Fruit fly (Drosophila melanogaster) whole organism, wandering third instar larva: ENCODE measurements around the gene Zip71B.
A peak's percentile ranks its signal among the peaks of the same experiment; 100 is the strongest.

Source experiments
- Abd-B ChIP-seq: fragments of >200 bp; optimal IDR thresholded peaks from 2 replicates; lab custom pipeline; 2017; ENCODE audit warnings: missing biosample characterization, missing genetic modification characterization
- CG9705 ChIP-seq: fragments of 200-800 bp; sonication (Bioruptor generic); optimal IDR thresholded peaks from 2 replicates; lab custom pipeline; 2018; ENCODE audit warnings: missing biosample characterization, mild to moderate bottlenecking, missing genetic modification characterization
- CrebA ChIP-seq: fragments of 200-800 bp; sonication (Bioruptor generic); optimal IDR thresholded peaks from 2 replicates; lab custom pipeline; 2016; ENCODE audit warnings: missing biosample characterization, mild to moderate bottlenecking, missing genetic modification characterization, borderline replicate concordance
- Dfd ChIP-seq: fragments of >200 bp; optimal IDR thresholded peaks from 2 replicates; lab custom pipeline; 2017; ENCODE audit warnings: missing biosample characterization, missing genetic modification characterization
- Dif ChIP-seq: fragments of 200-275, 200-300 bp; sonication (Bioruptor generic); optimal IDR thresholded peaks from 2 replicates; lab custom pipeline; 2018; ENCODE audit warnings: missing biosample characterization, missing genetic modification characterization; ENCODE audit not compliant: partially characterized antibody
- HLH106 ChIP-seq: fragments of 200-800 bp; optimal IDR thresholded peaks from 3 replicates; lab custom pipeline; 2019; ENCODE audit warnings: missing biosample characterization, mild to moderate bottlenecking, missing genetic modification characterization, moderate library complexity
- Hnf4 ChIP-seq: fragments of 200-800 bp; sonication (Bioruptor generic); optimal IDR thresholded peaks from 2 replicates; lab custom pipeline; 2016; ENCODE audit warnings: missing biosample characterization, mild to moderate bottlenecking, missing genetic modification characterization
- Hr78 ChIP-seq: fragments of >200 bp; optimal IDR thresholded peaks from 2 replicates; lab custom pipeline; 2017; ENCODE audit warnings: missing biosample characterization, missing genetic modification characterization
- Hr83 ChIP-seq: fragments of 200-300 bp; sonication (Bioruptor generic); optimal IDR thresholded peaks from 2 replicates; lab custom pipeline; 2016; ENCODE audit warnings: missing biosample characterization, mild to moderate bottlenecking, missing genetic modification characterization, moderate library complexity; ENCODE audit not compliant: poor library complexity, severe bottlenecking
- Jra ChIP-seq: sonication (Bioruptor generic); optimal IDR thresholded peaks from 2 replicates; lab custom pipeline; 2016; ENCODE audit warnings: missing biosample characterization, missing genetic modification characterization
- Myc ChIP-seq: fragments of >200 bp; optimal IDR thresholded peaks from 2 replicates; lab custom pipeline; 2017
- N ChIP-seq: fragments of >200 bp; optimal IDR thresholded peaks from 2 replicates; lab custom pipeline; 2018; ENCODE audit warnings: missing biosample characterization, missing external identifiers, missing genetic modification characterization
- OdsH ChIP-seq: fragments of 200-800 bp; sonication (Bioruptor generic); optimal IDR thresholded peaks from 2 replicates; lab custom pipeline; 2016; ENCODE audit warnings: missing biosample characterization, mild to moderate bottlenecking, missing genetic modification characterization
- Rel ChIP-seq, 2 experiments: fragments of 200-800 bp; sonication (Bioruptor generic) in 1 of 2; optimal IDR thresholded peaks; 2 replicates in 1 of 2; 3 replicates in 1 of 2; lab custom pipeline; 2016 to 2019; ENCODE audit warnings: mild to moderate bottlenecking in 2 of 2, missing biosample characterization in 2 of 2, missing genetic modification characterization in 2 of 2, moderate library complexity in 1 of 2
- Sp1 ChIP-seq: fragments of 200-800 bp; sonication (Bioruptor generic); optimal IDR thresholded peaks from 3 replicates; lab custom pipeline; 2019; ENCODE audit warnings: missing biosample characterization, mild to moderate bottlenecking, missing genetic modification characterization, moderate library complexity
- Vsx2 ChIP-seq: fragments of 200-300, 225-300 bp; sonication (Bioruptor generic); optimal IDR thresholded peaks from 2 replicates; lab custom pipeline; 2018; ENCODE audit warnings: missing biosample characterization, missing genetic modification characterization; ENCODE audit not compliant: partially characterized antibody
- brk ChIP-seq: fragments of 200-800 bp; sonication (Bioruptor generic); optimal IDR thresholded peaks from 2 replicates; lab custom pipeline; 2016; ENCODE audit warnings: missing biosample characterization, mild to moderate bottlenecking, missing genetic modification characterization
- dl ChIP-seq, 2 experiments: fragments of 175-275, 200-275 bp in 1 of 2; fragments of 200-275 bp in 1 of 2; sonication (Bioruptor generic); optimal IDR thresholded peaks; lab custom pipeline; 2018; ENCODE audit warnings: mild to moderate bottlenecking in 2 of 2, missing biosample characterization in 2 of 2, missing genetic modification characterization in 2 of 2, moderate library complexity in 2 of 2; ENCODE audit not compliant: partially characterized antibody in 2 of 2, insufficient read depth in 1 of 2
- dmrt93B ChIP-seq: fragments of 200-800 bp; sonication (Bioruptor generic); optimal IDR thresholded peaks from 2 replicates; lab custom pipeline; 2018; ENCODE audit warnings: missing biosample characterization, mild to moderate bottlenecking, missing genetic modification characterization
- dsf ChIP-seq: sonication (Bioruptor generic); optimal IDR thresholded peaks from 2 replicates; lab custom pipeline; 2016; ENCODE audit warnings: missing biosample characterization, missing genetic modification characterization, borderline replicate concordance
- ey ChIP-seq: fragments of 200-800 bp; sonication (Bioruptor generic); optimal IDR thresholded peaks from 2 replicates; lab custom pipeline; 2016; ENCODE audit warnings: missing biosample characterization, missing genetic modification characterization
- foxo ChIP-seq, 2 experiments: fragments of 200-800 bp; sonication (Bioruptor generic); optimal IDR thresholded peaks; 2 replicates in 1 of 2; 3 replicates in 1 of 2; lab custom pipeline; 2016 to 2017; ENCODE audit warnings: missing biosample characterization in 2 of 2, missing genetic modification characterization in 2 of 2
- fru ChIP-seq: fragments of 200-800 bp; sonication (Bioruptor generic); optimal IDR thresholded peaks from 3 replicates; lab custom pipeline; 2016; ENCODE audit warnings: missing biosample characterization, mild to moderate bottlenecking, missing genetic modification characterization
- h ChIP-seq: fragments of 200-800 bp; sonication (Bioruptor generic); optimal IDR thresholded peaks from 3 replicates; lab custom pipeline; 2016; ENCODE audit warnings: missing biosample characterization, mild to moderate bottlenecking, missing genetic modification characterization
- lola ChIP-seq: fragments of >200 bp; optimal IDR thresholded peaks from 2 replicates; lab custom pipeline; 2017; ENCODE audit warnings: missing biosample characterization, missing genetic modification characterization
- pan ChIP-seq: fragments of >200 bp; optimal IDR thresholded peaks from 2 replicates; lab custom pipeline; 2017
- rgr ChIP-seq: fragments of 200-800 bp; sonication (Bioruptor generic); optimal IDR thresholded peaks from 3 replicates; lab custom pipeline; 2016; ENCODE audit warnings: missing biosample characterization, mild to moderate bottlenecking, missing genetic modification characterization
- sv ChIP-seq: fragments of 200-800 bp; sonication (Bioruptor generic); optimal IDR thresholded peaks from 3 replicates; lab custom pipeline; 2016; ENCODE audit warnings: missing biosample characterization, missing genetic modification characterization
- tai ChIP-seq: sonication (Bioruptor generic); optimal IDR thresholded peaks from 2 replicates; lab custom pipeline; 2016; ENCODE audit warnings: missing biosample characterization, missing genetic modification characterization
- usp ChIP-seq: fragments of >200 bp; optimal IDR thresholded peaks from 2 replicates; lab custom pipeline; 2017; ENCODE audit warnings: missing biosample characterization, missing genetic modification characterization
- woc ChIP-seq: sonication (Bioruptor generic); optimal IDR thresholded peaks from 2 replicates; lab custom pipeline; 2016; ENCODE audit warnings: missing biosample characterization, mild to moderate bottlenecking, missing genetic modification characterization

Gene Zip71B

DNA sequence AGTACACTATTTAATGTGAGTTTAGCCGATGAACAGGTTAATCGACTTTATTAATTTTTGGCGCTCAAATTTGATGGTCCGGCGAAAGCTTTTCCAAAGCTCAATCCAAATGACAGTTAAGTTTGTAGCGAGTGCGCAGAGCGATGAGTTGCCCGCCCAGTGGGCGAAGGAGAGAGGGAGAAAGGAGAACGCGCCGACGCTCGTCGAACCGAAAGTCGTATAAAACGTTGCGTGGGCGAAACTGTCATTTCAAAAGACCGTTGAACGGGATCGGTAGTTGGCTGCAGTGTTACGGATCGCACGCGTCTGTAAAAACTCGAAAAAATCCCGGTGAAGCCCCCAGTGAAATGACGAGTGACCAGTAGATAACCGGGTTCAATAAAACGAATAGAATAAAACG is at the start of gene Zip71B:
Gene Zip71B, plus strand, starts transcription at position 265 of the 400 bp plus-strand sequence.
- TF ChIP-seq sv (no peak), Dif (GFP tag; lab: Kevin White, UChicago) (peak; percentile 78), ey (no peak), brk (GFP tag; lab: Kevin White, UChicago) (no peak), Hnf4 (no peak), Abd-B (GFP tag; lab: Kevin White, UChicago) (no peak), Rel (GFP tag; optimal IDR thresholded peaks at IDR 0.05; lab: Kevin White, UChicago) (no peak), Rel (tag; optimal IDR thresholded peaks at IDR 0.05; lab: Kevin White, UChicago) (peak; percentile 66), pan (lab: Kevin White, UChicago) (no peak), Vsx2 (GFP tag; lab: Kevin White, UChicago) (peak; percentile 67), usp (GFP tag; lab: Kevin White, UChicago) (no peak)

DNA sequence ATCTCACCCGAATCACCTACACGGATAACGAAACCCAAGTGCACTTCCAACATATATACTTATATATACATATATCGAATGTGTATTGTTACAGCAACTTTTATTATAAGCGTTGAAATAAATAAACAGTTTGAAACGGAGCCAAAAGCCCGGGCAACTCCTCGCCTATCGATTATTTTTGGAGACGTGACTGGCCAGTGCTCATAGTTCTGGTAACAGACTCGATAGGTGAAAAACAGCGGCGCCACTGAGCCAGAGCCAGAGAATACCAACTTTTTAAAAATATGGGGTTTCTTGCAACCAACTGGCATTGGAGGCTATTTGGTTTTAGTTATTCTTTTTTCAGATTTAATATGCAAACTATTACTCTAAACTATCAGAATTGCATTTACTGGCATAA is 49.3 kb upstream of the Zip71B start:
- TF ChIP-seq pan (lab: Kevin White, UChicago) (no peak), foxo (GFP tag; optimal IDR thresholded peaks at IDR 0.05; lab: Kevin White, UChicago) (no peak), Hr83 (no peak), Myc (lab: Kevin White, UChicago) (peak; percentile 35), tai (no peak), Vsx2 (GFP tag; lab: Kevin White, UChicago) (no peak), woc (no peak)

DNA sequence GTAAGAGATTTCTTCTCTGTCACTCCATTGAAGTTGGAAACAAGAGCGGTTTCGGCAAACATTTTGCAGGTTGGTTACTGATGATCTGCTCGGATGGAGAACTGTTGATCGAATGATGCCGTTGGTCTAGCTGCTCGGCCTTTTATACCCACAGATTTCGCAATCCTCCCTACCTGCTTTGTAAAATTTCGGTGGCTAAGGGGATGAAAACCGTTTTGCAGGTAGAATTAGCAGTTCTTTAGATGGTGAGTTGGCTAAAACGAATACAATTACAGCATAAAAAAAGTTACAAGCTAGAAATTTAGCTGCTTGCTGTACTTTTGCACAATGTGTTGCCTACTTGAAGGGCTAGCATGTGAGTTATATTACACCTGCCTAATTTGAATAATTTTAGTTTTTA is 47.9 kb upstream of the Zip71B start, which contains the start of gene CG13465:
Gene CG13465, minus strand, starts transcription at position 101 of the 400 bp plus-strand sequence.
- TF ChIP-seq Vsx2 (GFP tag; lab: Kevin White, UChicago) (no peak), brk (GFP tag; lab: Kevin White, UChicago) (no peak), h (GFP tag; lab: Kevin White, UChicago) (no peak), Myc (lab: Kevin White, UChicago) (no peak), dl (GFP tag; optimal IDR thresholded peaks at IDR 0.05; lab: Kevin White, UChicago; ENCODE audit: insufficient read depth in 1 of 2, partially characterized antibody in 2 of 2) (no peak), CrebA (GFP tag; lab: Kevin White, UChicago) (no peak), N (GFP tag; lab: Kevin White, UChicago) (no peak), Jra (GFP tag; lab: Kevin White, UChicago) (no peak), dmrt93B (GFP tag; lab: Kevin White, UChicago) (no peak), foxo (GFP tag; optimal IDR thresholded peaks at IDR 0.05; lab: Kevin White, UChicago) (no peak), fru (no peak), Rel (GFP tag; optimal IDR thresholded peaks at IDR 0.05; lab: Kevin White, UChicago) (no peak), Rel (tag; optimal IDR thresholded peaks at IDR 0.05; lab: Kevin White, UChicago) (no peak)
- TF ChIP-seq, all 38 proteins: peak for 0

DNA sequence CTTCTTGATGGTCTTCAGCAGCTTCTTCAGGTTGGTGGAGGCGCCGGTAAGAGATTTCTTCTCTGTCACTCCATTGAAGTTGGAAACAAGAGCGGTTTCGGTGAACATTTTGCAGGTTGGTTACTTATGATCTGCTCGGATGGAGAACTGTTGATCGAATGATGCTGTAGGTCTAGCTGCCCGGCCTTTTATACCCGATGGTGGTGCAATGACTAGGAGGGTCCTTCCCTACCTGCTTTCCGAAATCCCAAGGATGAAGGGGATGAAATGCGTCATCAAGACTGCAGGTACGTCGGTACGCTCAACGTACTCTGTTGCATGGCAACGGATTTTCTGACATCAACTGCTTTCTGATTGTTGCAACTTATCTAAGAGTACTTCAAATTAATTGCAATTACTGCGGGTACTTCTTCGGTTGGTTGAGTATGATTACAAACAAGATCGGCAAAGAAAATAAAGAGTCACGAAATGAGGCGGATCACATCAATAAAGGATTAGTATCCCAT is 46.1 kb upstream of the Zip71B start, which contains the start of gene BobA:
Gene BobA, minus strand, starts transcription at position 165 of the 506 bp plus-strand sequence.
- TF ChIP-seq lola (GFP tag; lab: Kevin White, UChicago), result no peak
- no peak for TF ChIP-seq N (GFP tag; lab: Kevin White, UChicago)
- TF ChIP-seq Dfd (GFP tag; lab: Kevin White, UChicago), result no peak
- TF ChIP-seq OdsH, result no peak
- TF ChIP-seq dl (GFP tag; optimal IDR thresholded peaks at IDR 0.05; lab: Kevin White, UChicago; ENCODE audit: insufficient read depth in 1 of 2, partially characterized antibody in 2 of 2), result no peak
- no peak for TF ChIP-seq pan (lab: Kevin White, UChicago)
- TF ChIP-seq foxo (GFP tag; optimal IDR thresholded peaks at IDR 0.05; lab: Kevin White, UChicago), result no peak
- TF ChIP-seq rgr, result no peak
- TF ChIP-seq Hr78, result no peak
- TF ChIP-seq Sp1, result no peak
- no peak for TF ChIP-seq ey
- no peak for TF ChIP-seq CG9705 (GFP tag; lab: Kevin White, UChicago)
- TF ChIP-seq fru, result no peak
- TF ChIP-seq CrebA (GFP tag; lab: Kevin White, UChicago), result no peak
- TF ChIP-seq Rel (GFP tag; optimal IDR thresholded peaks at IDR 0.05; lab: Kevin White, UChicago), result no peak
- TF ChIP-seq Rel (tag; optimal IDR thresholded peaks at IDR 0.05; lab: Kevin White, UChicago), result no peak
- TF ChIP-seq h (GFP tag; lab: Kevin White, UChicago), result no peak
- TF ChIP-seq dsf (GFP tag; lab: Kevin White, UChicago), result no peak
- TF ChIP-seq tai, result no peak
- no peak for TF ChIP-seq HLH106 (tag; lab: Kevin White, UChicago)
- TF ChIP-seq brk (GFP tag; lab: Kevin White, UChicago), result no peak
- TF ChIP-seq, all 38 proteins: peak for 0
